Worm (Caenorhabditis elegans) whole organism, L4/young adult: ENCODE results near the gene F36H1.3.

Source experiments
- W03F9.2 ChIP-seq: fragments of 150-350 bp; optimal IDR thresholded peaks from 2 replicates; lab custom pipeline; 2014; ENCODE audit warnings: missing biosample characterization, missing genetic modification characterization
- dao-5 ChIP-seq: sonication (generic microtip); optimal IDR thresholded peaks from 2 replicates; lab custom pipeline; 2016; ENCODE audit warnings: missing genotype, missing genetic modification characterization, moderate library complexity, missing compliant biosample characterization
- him-1 ChIP-seq: sonication (generic microtip); optimal IDR thresholded peaks from 2 replicates; lab custom pipeline; 2016; ENCODE audit warnings: missing genotype, missing genetic modification reagents, missing genetic modification characterization, missing compliant biosample characterization

F36H1.3 gene

DNA sequence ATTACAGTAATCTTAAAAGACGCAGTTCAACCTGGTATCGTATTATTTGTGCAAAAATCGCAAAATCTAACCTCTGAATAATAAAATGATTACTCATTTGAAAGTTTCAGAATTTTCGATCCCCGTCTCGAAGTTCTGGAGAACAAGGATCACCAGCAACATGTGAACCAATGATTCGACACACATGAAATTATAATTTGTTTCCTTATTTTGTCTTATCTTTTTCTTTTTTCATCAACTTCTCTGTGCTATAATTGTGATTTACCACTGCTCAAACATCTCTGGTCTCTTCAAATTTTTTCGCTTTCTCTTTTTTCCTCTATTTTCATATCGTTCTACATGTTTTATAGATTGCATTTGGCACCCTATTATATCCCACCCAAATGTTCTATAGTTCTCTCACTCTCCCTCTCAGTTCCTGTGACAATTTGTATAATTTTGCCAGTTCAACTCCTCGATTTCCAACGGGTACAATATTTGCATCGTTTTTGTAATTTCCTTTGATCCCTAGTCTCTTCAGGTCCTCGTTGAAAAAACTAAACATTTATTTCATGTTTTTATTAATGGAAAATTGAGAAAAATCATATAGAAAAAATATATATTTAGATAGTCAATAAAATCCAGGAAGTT, 13.2 kb downstream of the F36H1.3 start:
- TF ChIP-seq W03F9.2 (tag; lab: Kevin White, UChicago) (no peak), dao-5 (tag; lab: Kevin White, UChicago) (no peak), him-1 (tag; lab: Kevin White, UChicago) (no peak)

DNA sequence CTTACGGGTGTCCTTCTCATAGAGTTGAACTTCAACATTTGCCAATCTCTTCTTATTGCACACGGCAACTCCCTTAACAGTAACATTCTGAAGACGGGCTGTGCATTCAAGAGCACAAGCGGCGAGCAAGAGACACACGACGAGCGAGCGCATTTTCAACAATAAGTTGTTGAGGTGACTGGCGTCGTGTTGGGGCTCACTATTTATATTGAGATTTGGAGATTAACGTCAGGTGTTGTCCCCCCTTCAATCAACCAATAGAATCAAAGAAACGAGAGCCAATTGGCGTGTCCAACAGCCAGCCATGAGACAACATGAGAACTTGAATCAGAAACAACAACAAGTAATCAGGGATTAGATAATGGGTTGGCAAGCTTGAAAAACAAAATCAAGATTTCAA, 14.0 kb downstream of the F36H1.3 start, which contains the start of gene ttr-16:
ttr-16 (minus strand) TSS at position 176 of the 400 bp plus-strand sequence.
- TF ChIP-seq him-1 (tag; lab: Kevin White, UChicago) (no peak), W03F9.2 (tag; lab: Kevin White, UChicago) (no peak), dao-5 (tag; lab: Kevin White, UChicago) (no peak)

DNA sequence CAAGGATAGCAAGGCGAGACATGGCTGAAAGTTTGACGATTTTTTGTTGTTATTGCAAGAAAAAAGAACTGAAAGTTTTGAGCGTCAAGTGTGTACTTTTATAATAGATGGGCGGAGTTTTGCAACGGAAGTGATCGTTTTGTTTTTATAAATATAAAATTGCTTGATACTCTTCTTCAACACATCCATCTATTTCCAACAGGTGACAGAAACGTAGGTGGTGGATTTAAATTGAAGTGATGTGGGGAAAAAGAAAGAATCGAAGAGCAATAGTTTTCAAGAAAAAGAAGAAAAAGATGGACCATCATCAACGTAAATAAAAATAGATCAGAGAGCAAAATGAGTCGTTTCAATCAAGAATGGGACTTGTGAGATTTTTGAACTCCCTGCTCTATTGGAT, 17.1 kb downstream of the F36H1.3 start, which contains the start of gene ttr-17:
ttr-17 (minus strand) TSS at position 24 of the 400 bp plus-strand sequence.
- TF ChIP-seq W03F9.2 (tag; lab: Kevin White, UChicago) (no peak), dao-5 (tag; lab: Kevin White, UChicago) (no peak), him-1 (tag; lab: Kevin White, UChicago) (no peak)

DNA sequence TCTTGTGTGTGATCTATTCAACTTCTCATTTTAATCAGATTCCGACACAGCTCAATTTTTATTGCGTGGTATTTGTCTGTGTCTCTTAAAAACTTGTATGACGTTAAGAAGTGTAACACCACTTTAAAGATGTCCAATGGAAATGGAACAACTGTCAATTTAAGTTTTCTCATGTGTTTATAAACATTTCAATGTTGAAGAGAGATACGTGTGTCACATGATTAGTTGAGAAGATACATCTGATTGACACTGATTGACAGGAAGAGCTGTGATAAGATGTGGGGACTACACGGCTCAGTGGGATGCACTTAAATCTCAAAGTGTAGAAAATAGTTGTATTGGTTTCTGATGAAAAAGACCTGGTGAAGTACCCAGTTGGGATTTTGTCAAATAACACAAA, 18.4 kb downstream of the F36H1.3 start:
- TF ChIP-seq dao-5 (tag; lab: Kevin White, UChicago) (no peak), him-1 (tag; lab: Kevin White, UChicago) (no peak), W03F9.2 (tag; lab: Kevin White, UChicago) (no peak)

DNA sequence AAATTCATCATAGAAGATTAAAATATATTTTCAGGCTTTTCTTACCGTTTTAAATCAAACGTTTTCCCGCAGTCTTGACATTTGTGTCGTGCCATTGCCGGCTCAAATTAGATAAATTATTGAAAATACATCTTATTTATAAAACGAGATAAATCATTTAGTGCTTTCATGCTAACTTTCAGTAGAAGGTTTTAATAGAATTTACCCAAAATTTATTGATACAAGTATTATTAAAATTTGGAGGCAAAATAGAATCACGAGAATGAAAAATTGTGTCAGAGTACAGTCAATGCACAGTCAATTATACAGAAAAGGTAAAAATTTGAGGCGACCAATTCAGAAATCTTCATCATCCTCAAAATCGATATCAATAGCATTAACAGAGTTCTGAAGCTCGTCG, 28.6 kb downstream of the F36H1.3 start, which contains the start of gene Y5F2A.4:
Y5F2A.4 (minus strand) TSS at position 101 of the 400 bp plus-strand sequence.
- TF ChIP-seq dao-5 (tag; lab: Kevin White, UChicago): no peak

DNA sequence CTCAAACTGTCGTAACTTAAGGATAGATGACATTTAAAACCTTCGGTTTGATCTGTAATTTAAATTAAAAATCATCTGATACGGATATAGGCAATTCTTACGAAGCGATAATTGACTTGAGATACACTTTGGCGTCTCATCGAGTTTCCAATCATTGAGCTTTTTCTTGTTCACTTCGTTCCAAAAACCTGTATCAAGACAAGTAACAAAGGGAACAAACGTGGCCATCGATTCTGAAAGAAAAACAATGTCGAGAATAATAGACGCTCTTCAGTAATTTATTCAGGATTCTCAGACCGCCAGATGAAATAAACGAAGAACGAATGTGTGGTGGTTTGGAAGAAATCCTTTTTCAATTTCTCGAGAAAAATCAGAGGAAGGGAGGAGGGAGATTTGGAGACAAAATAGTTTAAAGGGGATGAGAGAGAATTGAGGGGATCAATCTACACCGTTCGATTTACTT, 30.9 kb downstream of the F36H1.3 start, which contains the start of gene atg-7:
atg-7 (minus strand) TSS at position 233 of the 463 bp plus-strand sequence.
- TF ChIP-seq dao-5 (tag; lab: Kevin White, UChicago) (no peak), him-1 (tag; lab: Kevin White, UChicago) (no peak), W03F9.2 (tag; lab: Kevin White, UChicago) (no peak)

DNA sequence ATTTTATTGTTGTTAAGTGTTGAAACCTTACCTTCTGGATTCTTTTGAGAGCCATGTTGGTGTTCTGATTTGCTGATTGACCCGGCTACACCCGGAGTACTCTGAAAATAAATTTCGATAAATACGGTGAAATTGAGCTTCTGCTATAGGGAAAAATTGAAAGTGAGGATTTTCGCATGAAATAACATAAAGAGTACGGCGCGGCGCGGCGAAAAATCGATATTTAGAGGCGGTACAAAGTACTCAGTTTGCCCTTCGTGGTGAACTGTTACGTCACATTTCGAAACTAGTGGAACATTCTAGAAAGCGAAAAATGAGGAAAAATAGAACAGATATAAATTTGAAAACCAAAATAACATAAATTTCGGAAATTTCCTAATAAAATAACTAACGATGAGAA, 32.2 kb downstream of the F36H1.3 start, which contains the start of gene let-70:
let-70 (minus strand) TSS at position 101 of the 400 bp plus-strand sequence.
- TF ChIP-seq him-1 (tag; lab: Kevin White, UChicago) (no peak), W03F9.2 (tag; lab: Kevin White, UChicago) (no peak), dao-5 (tag; lab: Kevin White, UChicago) (no peak)

DNA sequence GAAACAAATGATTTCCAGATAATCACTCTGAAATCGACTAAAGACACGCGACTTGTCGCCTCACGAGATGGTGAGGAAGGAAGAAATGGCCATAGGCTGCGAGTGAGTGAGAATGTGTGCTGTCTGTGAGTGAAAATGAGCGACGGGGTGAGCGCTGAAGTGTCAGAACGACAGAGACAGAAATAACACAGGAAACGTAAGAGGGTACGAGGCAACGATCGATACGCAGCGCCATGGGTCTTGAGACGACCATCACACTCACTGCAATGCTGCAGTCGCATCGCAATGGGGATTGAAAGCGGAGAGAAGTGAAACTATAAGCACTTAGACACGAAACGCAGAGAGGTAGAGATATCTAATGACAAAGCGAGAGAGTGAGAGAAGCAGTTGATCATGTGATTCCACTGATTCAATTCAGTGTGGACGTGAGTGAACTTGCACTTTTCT, 32.9 kb downstream of the F36H1.3 start:
- TF ChIP-seq W03F9.2 (tag; lab: Kevin White, UChicago): peak; percentile 70
- TF ChIP-seq dao-5 (tag; lab: Kevin White, UChicago): peak; percentile 52
- peak; percentile 90 for TF ChIP-seq him-1 (tag; lab: Kevin White, UChicago)

DNA sequence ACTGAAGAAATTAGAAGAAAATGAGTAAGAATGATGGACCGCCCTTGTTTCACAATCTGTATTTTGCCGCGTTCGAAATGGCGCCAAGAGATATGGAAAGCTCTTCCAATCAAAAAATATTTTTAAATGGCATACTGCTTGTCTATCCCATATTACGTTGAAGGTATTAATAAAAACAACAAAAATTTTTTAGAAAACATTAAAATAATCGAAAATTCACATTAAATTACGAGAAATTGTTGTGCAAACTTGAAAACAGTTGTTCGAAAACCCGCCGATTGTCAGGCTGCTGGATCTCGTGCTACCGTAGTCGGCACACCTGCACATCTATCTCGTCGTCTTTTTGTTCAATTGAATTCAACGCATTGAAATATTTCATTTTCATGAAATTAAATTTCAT, 33.7 kb downstream of the F36H1.3 start, which contains the start of gene klc-1:
klc-1 (plus strand) TSS at position 127 of the 400 bp plus-strand sequence.
- TF ChIP-seq him-1 (tag; lab: Kevin White, UChicago): no peak
- TF ChIP-seq W03F9.2 (tag; lab: Kevin White, UChicago): no peak
- TF ChIP-seq dao-5 (tag; lab: Kevin White, UChicago): no peak

DNA sequence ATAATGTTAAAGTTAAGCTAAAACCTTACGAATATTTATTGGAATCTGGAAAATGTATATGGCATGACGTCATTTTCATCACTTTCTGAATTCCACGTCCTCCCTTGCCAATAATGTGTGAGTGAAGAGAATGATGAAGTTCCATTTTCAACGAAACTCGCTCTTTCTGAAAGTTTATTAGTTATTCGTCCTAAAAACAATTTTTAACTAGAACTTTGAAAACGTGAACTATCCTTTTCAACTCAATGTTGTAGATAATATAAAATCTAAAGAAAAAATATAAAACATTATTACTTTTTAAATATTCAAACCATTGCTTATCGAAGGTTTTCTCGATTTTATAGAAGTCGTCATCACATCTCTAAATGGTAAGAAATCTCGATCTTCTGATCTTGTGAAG, 39.6 kb downstream of the F36H1.3 start, which contains the start of gene M7.7:
M7.7 (plus strand) TSS at position 301 of the 400 bp plus-strand sequence.
- TF ChIP-seq him-1 (tag; lab: Kevin White, UChicago): no peak
- TF ChIP-seq dao-5 (tag; lab: Kevin White, UChicago): no peak
- TF ChIP-seq W03F9.2 (tag; lab: Kevin White, UChicago): no peak

DNA sequence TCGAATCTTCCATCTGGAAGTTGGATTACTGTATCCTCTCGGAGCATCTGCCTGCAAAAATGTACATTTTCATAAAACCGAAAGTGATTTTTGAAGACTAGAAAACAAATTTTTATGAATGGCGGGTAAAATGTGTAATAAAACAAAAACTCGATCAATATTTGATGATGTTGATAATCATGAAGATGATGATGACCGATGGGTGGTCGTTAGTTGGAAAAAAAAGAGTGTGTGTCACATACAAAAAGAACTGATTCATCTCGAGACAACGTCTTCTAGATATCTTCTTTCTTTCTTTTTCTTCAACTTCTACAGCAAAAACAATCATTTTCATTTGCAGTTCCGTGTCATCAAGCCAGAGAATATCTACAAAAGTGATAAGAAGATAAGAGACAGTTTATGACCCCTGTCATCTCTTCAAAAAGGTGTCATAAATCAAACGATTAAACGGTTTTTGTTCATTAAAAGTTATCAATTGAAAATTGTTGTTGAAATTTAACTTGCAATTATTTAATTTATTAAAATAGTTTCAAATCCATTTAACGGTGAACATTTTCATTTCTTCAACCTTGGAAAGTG, 42.7 kb downstream of the F36H1.3 start, which contains the start of gene bcc-1:
bcc-1 (minus strand) TSS at position 51 of the 579 bp plus-strand sequence.
- TF ChIP-seq dao-5 (tag; lab: Kevin White, UChicago) (no peak), him-1 (tag; lab: Kevin White, UChicago) (no peak), W03F9.2 (tag; lab: Kevin White, UChicago) (no peak)

DNA sequence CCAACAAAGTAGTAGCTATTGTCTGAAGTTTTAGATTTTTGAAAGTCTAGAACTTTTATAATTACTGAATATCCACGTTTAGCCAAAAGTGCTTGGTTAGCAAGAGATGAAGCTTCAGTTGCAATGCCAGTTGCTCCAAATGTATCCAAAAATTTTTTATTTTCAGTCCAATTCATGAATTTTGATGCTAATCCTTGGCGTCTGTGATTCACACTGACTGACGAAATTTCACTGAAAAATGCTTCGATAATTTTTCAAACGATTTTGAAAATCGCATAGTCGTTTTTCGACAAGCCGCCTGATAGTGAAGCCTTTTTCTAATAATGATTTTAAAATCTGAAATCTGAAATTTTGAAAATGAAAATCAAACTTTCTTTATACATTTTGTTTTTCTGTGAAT, 44.1 kb downstream of the F36H1.3 start:
- no peak for TF ChIP-seq W03F9.2 (tag; lab: Kevin White, UChicago)
- TF ChIP-seq him-1 (tag; lab: Kevin White, UChicago): no peak
- no peak for TF ChIP-seq dao-5 (tag; lab: Kevin White, UChicago)

DNA sequence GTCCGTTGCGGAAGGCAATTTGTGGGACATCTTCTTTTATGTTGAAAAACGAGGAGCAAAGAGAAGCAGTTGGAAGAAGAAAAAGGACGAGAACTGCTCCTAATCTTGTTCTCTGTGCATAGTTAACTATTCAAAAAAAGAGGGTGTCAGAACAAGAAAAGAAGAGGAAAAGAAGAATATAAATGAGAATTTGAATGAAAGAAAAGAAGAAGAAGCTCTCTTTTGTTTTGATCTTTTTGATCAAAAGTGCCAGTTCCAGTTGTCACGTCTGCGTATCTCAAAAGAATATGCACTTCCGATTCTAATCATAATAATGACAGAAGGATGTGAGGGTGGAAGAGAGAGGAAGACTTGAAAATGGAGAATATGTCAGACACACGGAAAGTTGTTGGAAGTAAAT, 45.0 kb downstream of the F36H1.3 start, which contains the start of gene M7.8:
M7.8 (minus strand) TSS at position 112 of the 400 bp plus-strand sequence.
- TF ChIP-seq him-1 (tag; lab: Kevin White, UChicago): no peak
- no peak for TF ChIP-seq dao-5 (tag; lab: Kevin White, UChicago)
- no peak for TF ChIP-seq W03F9.2 (tag; lab: Kevin White, UChicago)
